Worm (Caenorhabditis elegans) whole organism, mixed stage, embryonic: Measurements from ENCODE around the gene bgnt-1.4.
"Not testable (repeated sequence)": the region's sequence is repeated elsewhere in the genome, so short reads cannot be mapped to it uniquely, and the experiment has no call there.

Source experiments
- M03D4.4 ChIP-seq: sonication (generic microtip); optimal IDR thresholded peaks from 2 replicates; lab custom pipeline; 2017; ENCODE audit warnings: mild to moderate bottlenecking, missing genetic modification characterization, missing compliant biosample characterization
- blmp-1 ChIP-seq: fragments of 150-350 bp; optimal IDR thresholded peaks from 2 replicates; lab custom pipeline; 2014; ENCODE audit warnings: missing biosample characterization, missing genetic modification characterization
- ceh-39 ChIP-seq: fragments of 150-350 bp; optimal IDR thresholded peaks from 2 replicates; lab custom pipeline; 2014; ENCODE audit warnings: missing biosample characterization, missing genetic modification characterization
- ceh-43 ChIP-seq: fragments of 200-800 bp; sonication (Bioruptor generic); optimal IDR thresholded peaks from 2 replicates; lab custom pipeline; 2018; ENCODE audit warnings: mild to moderate bottlenecking, missing genetic modification characterization, moderate library complexity, missing compliant biosample characterization
- ceh-83 ChIP-seq: fragments of 200-800 bp; sonication (Bioruptor generic); optimal IDR thresholded peaks from 2 replicates; lab custom pipeline; 2018; ENCODE audit warnings: mild to moderate bottlenecking, missing genetic modification characterization, missing compliant biosample characterization
- ces-1 ChIP-seq: fragments of 150-350 bp; optimal IDR thresholded peaks from 2 replicates; lab custom pipeline; 2014; ENCODE audit warnings: missing biosample characterization, missing genetic modification reagents, missing genetic modification characterization
- cnd-1 ChIP-seq: fragments of 200-800 bp; sonication (Bioruptor generic); optimal IDR thresholded peaks from 2 replicates; lab custom pipeline; 2018; ENCODE audit warnings: mild to moderate bottlenecking, missing genetic modification characterization, missing compliant biosample characterization
- drap-1 ChIP-seq: fragments of 200-800 bp; sonication (Bioruptor generic); optimal IDR thresholded peaks from 3 replicates; lab custom pipeline; 2018; ENCODE audit warnings: mild to moderate bottlenecking, missing genetic modification characterization, missing compliant biosample characterization
- elt-1 ChIP-seq: sonication (generic microtip); optimal IDR thresholded peaks from 2 replicates; lab custom pipeline; 2017; ENCODE audit warnings: missing genetic modification characterization, mild to moderate bottlenecking, missing compliant biosample characterization, antibody characterized with exemption, moderate library complexity, borderline replicate concordance; ENCODE audit not compliant: insufficient read depth
- elt-3 ChIP-seq: fragments of 150-350 bp; optimal IDR thresholded peaks from 2 replicates; lab custom pipeline; 2014; ENCODE audit warnings: missing biosample characterization, missing genetic modification characterization
- flh-1 ChIP-seq: fragments of 200-800 bp; sonication (Bioruptor generic); optimal IDR thresholded peaks from 2 replicates; lab custom pipeline; 2018; ENCODE audit warnings: mild to moderate bottlenecking, missing genetic modification characterization, moderate library complexity, missing compliant biosample characterization
- hlh-1 ChIP-seq: fragments of 150-350 bp; optimal IDR thresholded peaks from 2 replicates; lab custom pipeline; 2014; ENCODE audit warnings: missing biosample characterization, missing genetic modification reagents, missing genetic modification characterization
- lin-13 ChIP-seq: fragments of 150-350 bp; optimal IDR thresholded peaks from 2 replicates; lab custom pipeline; 2014; ENCODE audit warnings: missing biosample characterization, missing genetic modification characterization
- lin-32 ChIP-seq: fragments of 200-800 bp; sonication (Bioruptor generic); optimal IDR thresholded peaks from 2 replicates; lab custom pipeline; 2018; ENCODE audit warnings: mild to moderate bottlenecking, missing genetic modification characterization, missing compliant biosample characterization
- lsy-2 ChIP-seq: fragments of 150-350 bp; optimal IDR thresholded peaks from 2 replicates; lab custom pipeline; 2014; ENCODE audit warnings: missing biosample characterization, missing genetic modification characterization
- mab-5 ChIP-seq: fragments of 150-350 bp; optimal IDR thresholded peaks from 2 replicates; lab custom pipeline; 2014; ENCODE audit warnings: missing biosample characterization, missing genetic modification characterization
- mep-1 ChIP-seq: fragments of 150-350 bp; optimal IDR thresholded peaks from 2 replicates; lab custom pipeline; 2017; ENCODE audit warnings: missing biosample characterization, missing genetic modification reagents, missing genetic modification characterization, inconsistent platforms
- mls-2 ChIP-seq: sonication (generic microtip); optimal IDR thresholded peaks from 2 replicates; lab custom pipeline; 2016; ENCODE audit warnings: mild to moderate bottlenecking, missing genetic modification characterization, moderate library complexity, missing compliant biosample characterization
- nhr-12 ChIP-seq: fragments of 150-350 bp; optimal IDR thresholded peaks from 2 replicates; lab custom pipeline; 2014; ENCODE audit warnings: missing biosample characterization, missing genetic modification characterization
- nhr-2 ChIP-seq: fragments of 150-350 bp; optimal IDR thresholded peaks from 2 replicates; lab custom pipeline; 2014; ENCODE audit warnings: missing biosample characterization, missing genetic modification characterization
- nhr-237 ChIP-seq: fragments of 150-350 bp; optimal IDR thresholded peaks from 2 replicates; lab custom pipeline; 2014; ENCODE audit warnings: missing biosample characterization, missing genetic modification characterization
- nhr-28 ChIP-seq: fragments of 150-350 bp; optimal IDR thresholded peaks from 2 replicates; lab custom pipeline; 2014; ENCODE audit warnings: missing biosample characterization, missing genetic modification characterization
- nhr-76 ChIP-seq: sonication (generic microtip); optimal IDR thresholded peaks from 2 replicates; lab custom pipeline; 2017; ENCODE audit warnings: missing biosample characterization, missing genetic modification characterization
- sem-2 ChIP-seq: fragments of 200-800 bp; sonication (Bioruptor generic); optimal IDR thresholded peaks from 2 replicates; lab custom pipeline; 2018; ENCODE audit warnings: mild to moderate bottlenecking, missing genetic modification characterization, missing compliant biosample characterization
- snpc-4 ChIP-seq: fragments of 150-350 bp; optimal IDR thresholded peaks from 2 replicates; lab custom pipeline; 2014; ENCODE audit warnings: missing biosample characterization, missing genetic modification characterization
- sptf-1 ChIP-seq: sonication (generic microtip); optimal IDR thresholded peaks from 2 replicates; lab custom pipeline; 2017; ENCODE audit warnings: mild to moderate bottlenecking, missing genetic modification characterization, moderate library complexity, missing compliant biosample characterization
- tbx-8 ChIP-seq: fragments of 200-800 bp; sonication (Bioruptor generic); optimal IDR thresholded peaks from 2 replicates; lab custom pipeline; 2018; ENCODE audit warnings: mild to moderate bottlenecking, missing genetic modification characterization, moderate library complexity, missing compliant biosample characterization
- unc-120 ChIP-seq: sonication (generic microtip); optimal IDR thresholded peaks from 2 replicates; lab custom pipeline; 2017; ENCODE audit warnings: missing genetic modification characterization, missing compliant biosample characterization; ENCODE audit not compliant: poor library complexity, severe bottlenecking
- unc-62 ChIP-seq: fragments of 150-350 bp; optimal IDR thresholded peaks from 2 replicates; lab custom pipeline; 2014; ENCODE audit warnings: missing biosample characterization, missing genetic modification reagents, missing genetic modification characterization
- ztf-11 ChIP-seq: fragments of 150-350 bp; optimal IDR thresholded peaks from 2 replicates; lab custom pipeline; 2014; ENCODE audit warnings: missing biosample characterization, missing genetic modification characterization

The bgnt-1.4 gene

DNA sequence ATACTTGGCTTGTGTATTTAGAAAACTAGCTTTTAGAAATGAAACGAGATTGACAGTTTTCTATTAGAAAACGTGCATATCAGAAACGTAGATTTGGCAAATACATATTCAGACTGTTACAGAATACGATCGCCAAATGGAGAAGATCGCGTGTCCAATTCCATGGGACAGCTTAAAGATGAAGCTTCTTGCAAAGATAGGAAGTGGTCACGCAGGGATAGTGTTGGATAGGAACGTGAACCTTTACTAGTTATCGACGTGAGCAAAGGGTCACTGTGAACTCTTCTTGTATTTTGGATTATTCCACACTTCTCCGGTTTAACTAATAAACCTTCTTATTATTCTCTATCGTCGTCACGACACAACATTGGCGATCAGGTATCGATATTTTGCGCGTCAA, at the start of gene bgnt-1.4:
TSS of gene bgnt-1.4 (plus strand) at position 301 of the 400 bp plus-strand sequence.
- TF ChIP-seq sptf-1, mep-1, unc-120 (tag; lab: Kevin White, UChicago): not testable (repeated sequence)

DNA sequence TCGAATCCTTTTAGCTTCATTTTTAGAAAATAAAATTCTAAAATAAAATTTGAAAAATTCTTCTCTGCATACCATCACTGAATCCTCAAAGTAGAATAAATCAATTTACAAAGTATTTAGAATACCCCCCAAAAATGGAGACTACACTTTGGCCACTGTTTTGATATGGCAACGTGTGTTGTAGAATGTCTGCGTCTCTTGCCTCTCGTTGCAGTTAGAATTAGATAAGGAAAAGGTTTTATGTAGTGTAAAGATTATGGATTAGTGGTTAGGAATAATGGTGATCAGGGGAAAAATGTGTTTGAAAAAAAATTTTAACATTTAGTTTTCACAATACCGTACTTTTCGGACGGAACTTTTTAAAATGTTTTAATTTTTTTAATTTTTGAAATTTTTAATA, 40.8 kb upstream of the bgnt-1.4 start, which contains the start of gene prx-6:
TSS of gene prx-6 (minus strand) at position 129 of the 400 bp plus-strand sequence.
- no peak for TF ChIP-seq ceh-39 (tag; lab: Kevin White, UChicago)
- no peak for TF ChIP-seq mls-2 (tag; lab: Kevin White, UChicago)
- no peak for TF ChIP-seq elt-3 (tag; lab: Kevin White, UChicago)
- TF ChIP-seq nhr-28 (tag; lab: Kevin White, UChicago): no peak
- no peak for TF ChIP-seq cnd-1 (tag; lab: Kevin White, UChicago)
- no peak for TF ChIP-seq M03D4.4 (tag; lab: Kevin White, UChicago)
- no peak for TF ChIP-seq unc-62 (GFP tag; lab: Kevin White, UChicago)
- no peak for TF ChIP-seq tbx-8 (GFP tag; lab: Kevin White, UChicago)
- no peak for TF ChIP-seq nhr-76 (tag; lab: Kevin White, UChicago)
- TF ChIP-seq nhr-12 (tag; lab: Kevin White, UChicago): no peak
- TF ChIP-seq nhr-2 (tag; lab: Kevin White, UChicago): no peak
- no peak for TF ChIP-seq elt-1 (tag; lab: Kevin White, UChicago)
- TF ChIP-seq hlh-1 (tag; lab: Kevin White, UChicago): no peak
- TF ChIP-seq ztf-11 (tag; lab: Kevin White, UChicago): no peak
- no peak for TF ChIP-seq mep-1 (tag; lab: Kevin White, UChicago)
- TF ChIP-seq mab-5: no peak
- TF ChIP-seq drap-1: no peak

ce11 chrV:4720884-4721464, 39.8 kb upstream of the bgnt-1.4 start:
- TF ChIP-seq tbx-8 (GFP tag; lab: Kevin White, UChicago) (no peak), mep-1 (tag; lab: Kevin White, UChicago) (no peak), nhr-76 (tag; lab: Kevin White, UChicago) (no peak), ceh-43 (GFP tag; lab: Kevin White, UChicago) (no peak), elt-1 (tag; lab: Kevin White, UChicago) (no peak), cnd-1 (tag; lab: Kevin White, UChicago) (no peak), snpc-4 (tag; lab: Kevin White, UChicago) (no peak), lsy-2 (no peak), lin-32 (GFP tag; lab: Kevin White, UChicago) (no peak), mls-2 (tag; lab: Kevin White, UChicago) (no peak), lin-13 (no peak)

ce11 chrV:4722314-4722713, 38.5 kb upstream of the bgnt-1.4 start, which contains the start of gene F39G3.5:
Gene F39G3.5 (plus strand): TSS chrV:4722614.
- TF ChIP-seq nhr-2 (tag; lab: Kevin White, UChicago): no peak
- no peak for TF ChIP-seq blmp-1 (tag; lab: Kevin White, UChicago)

DNA sequence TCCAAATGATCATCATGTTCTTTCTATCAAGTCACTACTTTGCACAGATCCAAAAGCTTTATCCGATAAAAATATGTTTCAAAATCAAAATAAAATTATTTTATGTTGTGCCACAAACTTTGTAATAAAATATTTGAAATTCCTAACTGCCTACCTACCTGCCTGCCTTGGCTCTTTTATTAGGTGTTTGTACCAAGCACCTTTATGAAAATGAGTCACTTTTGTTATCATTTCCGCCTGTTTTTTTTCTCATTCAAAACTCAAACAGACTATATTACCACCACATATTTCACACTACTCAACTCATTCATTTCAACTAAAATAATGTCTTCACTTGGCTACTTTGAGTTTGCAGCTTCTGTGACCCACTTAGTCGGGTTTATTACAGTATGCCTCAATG, 36.3 kb upstream of the bgnt-1.4 start, which contains the start of gene F39G3.4:
TSS of gene F39G3.4 (plus strand) at position 301 of the 400 bp plus-strand sequence.
- no peak for TF ChIP-seq drap-1
- no peak for TF ChIP-seq snpc-4 (tag; lab: Kevin White, UChicago)
- TF ChIP-seq nhr-237 (tag; lab: Kevin White, UChicago): no peak
- no peak for TF ChIP-seq tbx-8 (GFP tag; lab: Kevin White, UChicago)
- TF ChIP-seq mls-2 (tag; lab: Kevin White, UChicago): no peak
- no peak for TF ChIP-seq flh-1
- no peak for TF ChIP-seq ceh-83 (GFP tag; lab: Kevin White, UChicago)
- TF ChIP-seq ceh-43 (GFP tag; lab: Kevin White, UChicago): no peak
- TF ChIP-seq sem-2 (GFP tag; lab: Kevin White, UChicago): no peak
- no peak for TF ChIP-seq M03D4.4 (tag; lab: Kevin White, UChicago)
- no peak for TF ChIP-seq unc-120 (tag; lab: Kevin White, UChicago)
- TF ChIP-seq ces-1 (GFP tag; lab: Kevin White, UChicago): no peak
- TF ChIP-seq blmp-1 (tag; lab: Kevin White, UChicago): no peak
